Worm (Caenorhabditis elegans) whole organism, L1 larva: Measurements from ENCODE around the gene Y54E2A.7.

Experiments used
- C04F5.9 ChIP-seq: sonication (generic microtip); optimal IDR thresholded peaks from 2 replicates; lab custom pipeline; 2016; ENCODE audit warnings: missing genetic modification characterization, missing compliant biosample characterization
- ama-1 ChIP-seq: fragments of 150-350 bp; optimal IDR thresholded peaks from 2 replicates; lab custom pipeline; 2014
- ces-1 ChIP-seq: fragments of 150-350 bp; optimal IDR thresholded peaks from 2 replicates; lab custom pipeline; 2014; ENCODE audit warnings: missing biosample characterization, missing genetic modification reagents, missing genetic modification characterization
- jun-1 ChIP-seq: fragments of 150-350 bp; optimal IDR thresholded peaks from 2 replicates; lab custom pipeline; 2014; ENCODE audit warnings: missing biosample characterization, missing genetic modification reagents, missing genetic modification characterization
- lin-13 ChIP-seq: fragments of 150-350 bp; optimal IDR thresholded peaks from 2 replicates; lab custom pipeline; 2014; ENCODE audit warnings: missing biosample characterization, missing genetic modification reagents, missing genetic modification characterization
- mep-1 ChIP-seq: fragments of 150-350 bp; optimal IDR thresholded peaks from 2 replicates; lab custom pipeline; 2014; ENCODE audit warnings: missing biosample characterization, missing genetic modification characterization
- nhr-28 ChIP-seq: fragments of 150-350 bp; optimal IDR thresholded peaks from 2 replicates; lab custom pipeline; 2014; ENCODE audit warnings: missing biosample characterization, missing genetic modification characterization
- sox-4 ChIP-seq: sonication (generic microtip); optimal IDR thresholded peaks from 2 replicates; lab custom pipeline; 2016; ENCODE audit warnings: missing genetic modification characterization, missing compliant biosample characterization
- unc-62 ChIP-seq: fragments of 150-350 bp; optimal IDR thresholded peaks from 2 replicates; lab custom pipeline; 2014; ENCODE audit warnings: missing biosample characterization, missing genetic modification reagents, missing genetic modification characterization

- TF ChIP-seq mep-1 (tag; lab: Kevin White, UChicago) (no peak), jun-1 (tag; lab: Kevin White, UChicago) (no peak), lin-13 (GFP tag; lab: Kevin White, UChicago) (no peak), ces-1 (GFP tag; lab: Kevin White, UChicago) (no peak), unc-62 (no peak), C04F5.9 (no peak), ama-1 (lab: Kevin White, UChicago) (no peak), sox-4 (tag; lab: Kevin White, UChicago) (no peak), nhr-28 (no peak)
Measured at ce11 chrII:14799367-14799766, 26.6 kb upstream of the Y54E2A.7 start.
